Worm (Caenorhabditis elegans): ENCODE results near the gene nhr-274.
A peak's percentile ranks its signal among the peaks of the same experiment; 100 is the strongest.

Gene nhr-274

ce11 chrIV:1657069-1657468 is 12.0 kb upstream of the nhr-274 start:
- TF ChIP-seq mab-9 (GFP tag; IDR thresholded peaks at IDR 0.05), result no peak
- TF ChIP-seq lsy-2 (tag; optimal IDR thresholded peaks at IDR 0.05), result peak in 1 of 2 experiments; percentile 14
- peak; percentile 34 for TF ChIP-seq lin-14 (GFP tag; optimal IDR thresholded peaks at IDR 0.05)
- peak in 1 of 2 experiments; percentile 21 for TF ChIP-seq mdl-1 (tag; optimal IDR thresholded peaks at IDR 0.05)
- TF ChIP-seq ceh-8 (GFP tag; optimal IDR thresholded peaks at IDR 0.05), result no peak
- TF ChIP-seq blmp-1 (tag; optimal IDR thresholded peaks at IDR 0.05), result peak; percentile 28
- TF ChIP-seq efl-1 (optimal IDR thresholded peaks at IDR 0.05), result no peak
- TF ChIP-seq efl-1 (GFP tag; optimal IDR thresholded peaks at IDR 0.05 in 1 of 2), result peak in 1 of 2 experiments; percentile 3
- no peak for TF ChIP-seq hlh-4 (tag; optimal IDR thresholded peaks at IDR 0.05)
- TF ChIP-seq hpl-2 (GFP tag; optimal IDR thresholded peaks at IDR 0.05), result no peak
- peak in 1 of 2 experiments; percentile 25 for TF ChIP-seq lin-35 (GFP tag; optimal IDR thresholded peaks at IDR 0.05)
- no peak for TF ChIP-seq C16A3.4 (tag; optimal IDR thresholded peaks at IDR 0.05)
- no peak for TF ChIP-seq ceh-82 (tag; optimal IDR thresholded peaks at IDR 0.05)
- TF ChIP-seq elt-3 (tag; optimal IDR thresholded peaks at IDR 0.05), result peak in 1 of 6 experiments; percentile 17
- TF ChIP-seq pqm-1 (tag; optimal IDR thresholded peaks at IDR 0.05), result no peak

- no peak for TF ChIP-seq ztf-11 (tag; optimal IDR thresholded peaks at IDR 0.05)
- no peak for TF ChIP-seq rnt-1 (tag; optimal IDR thresholded peaks at IDR 0.05)
- peak; percentile 17 to 65 for TF ChIP-seq lsy-2 (tag; optimal IDR thresholded peaks at IDR 0.05)
- TF ChIP-seq unc-62 (GFP tag; optimal IDR thresholded peaks at IDR 0.05), result no peak
- TF ChIP-seq mdl-1 (tag; optimal IDR thresholded peaks at IDR 0.05), result peak in 1 of 2 experiments; percentile 30
- peak; percentile 24 for TF ChIP-seq nhr-47 (tag; optimal IDR thresholded peaks at IDR 0.05)
- peak; percentile 45 for TF ChIP-seq mep-1 (tag; optimal IDR thresholded peaks at IDR 0.05)
- TF ChIP-seq mab-9 (GFP tag; IDR thresholded peaks at IDR 0.05), result no peak
- no peak for TF ChIP-seq lin-15B (tag; optimal IDR thresholded peaks at IDR 0.05)
- TF ChIP-seq nhr-71 (tag; optimal IDR thresholded peaks at IDR 0.05), result peak; percentile 54
- TF ChIP-seq irx-1 (tag; optimal IDR thresholded peaks at IDR 0.05), result no peak
- TF ChIP-seq lin-13 (GFP tag; optimal IDR thresholded peaks at IDR 0.05), result no peak
- TF ChIP-seq nhr-237 (tag; optimal IDR thresholded peaks at IDR 0.05), result peak; percentile 37
- no peak for TF ChIP-seq F16B12.6 (tag; optimal IDR thresholded peaks at IDR 0.05)
- TF ChIP-seq ets-5 (GFP tag; IDR thresholded peaks at IDR 0.05), result no peak
- TF ChIP-seq ceh-82 (tag; optimal IDR thresholded peaks at IDR 0.05), result peak in 1 of 3 experiments; percentile 21
- no peak for TF ChIP-seq snpc-4 (tag; optimal IDR thresholded peaks at IDR 0.05)
- TF ChIP-seq fkh-4 (tag; optimal IDR thresholded peaks at IDR 0.05; ENCODE audit: borderline replicate concordance), result no peak
- TF ChIP-seq swsn-7 (tag; optimal IDR thresholded peaks at IDR 0.05), result peak; percentile 27
- no peak for TF ChIP-seq sox-4 (tag; optimal IDR thresholded peaks at IDR 0.05)
- TF ChIP-seq dsc-1 (tag; optimal IDR thresholded peaks at IDR 0.05), result no peak
- no peak for TF ChIP-seq sup-37 (GFP tag; optimal IDR thresholded peaks at IDR 0.05)
- TF ChIP-seq zag-1 (tag; optimal IDR thresholded peaks at IDR 0.05), result no peak
- TF ChIP-seq pqm-1 (tag; optimal IDR thresholded peaks at IDR 0.05), result no peak
- TF ChIP-seq ces-1 (GFP tag; optimal IDR thresholded peaks at IDR 0.05), result no peak
- no peak for TF ChIP-seq nhr-84 (tag; optimal IDR thresholded peaks at IDR 0.05)
- TF ChIP-seq nhr-11 (tag; optimal IDR thresholded peaks at IDR 0.05), result no peak
- TF ChIP-seq grh-1 (GFP tag; IDR thresholded peaks at IDR 0.05), result no peak; the same call in 1 of the 2 replicates
- TF ChIP-seq lin-35 (GFP tag; optimal IDR thresholded peaks at IDR 0.05), result peak in 1 of 2 experiments; percentile 63
- no peak for TF ChIP-seq hpl-2 (GFP tag; optimal IDR thresholded peaks at IDR 0.05)
- TF ChIP-seq nhr-12 (tag; optimal IDR thresholded peaks at IDR 0.05), result no peak
- TF ChIP-seq aly-2 (tag; optimal IDR thresholded peaks at IDR 0.05), result no peak
- no peak for TF ChIP-seq tlp-1 (tag; optimal IDR thresholded peaks at IDR 0.05)
- TF ChIP-seq ama-1 (optimal IDR thresholded peaks at IDR 0.05), result no peak
- TF ChIP-seq lin-14 (GFP tag; optimal IDR thresholded peaks at IDR 0.05), result peak; percentile 73
- TF ChIP-seq jun-1 (tag; optimal IDR thresholded peaks at IDR 0.05), result peak; percentile 63
- peak; percentile 11 for TF ChIP-seq tbx-2 (tag; optimal IDR thresholded peaks at IDR 0.05)
- TF ChIP-seq ceh-8 (GFP tag; optimal IDR thresholded peaks at IDR 0.05), result no peak
- TF ChIP-seq vab-15 (tag; optimal IDR thresholded peaks at IDR 0.05), result no peak
- peak; percentile 16 for TF ChIP-seq lir-3 (tag; optimal IDR thresholded peaks at IDR 0.05; ENCODE audit: poor library complexity)
- peak; percentile 77 for TF ChIP-seq nhr-85 (tag)
- TF ChIP-seq unc-30 (tag; optimal IDR thresholded peaks at IDR 0.05), result no peak
- no peak for TF ChIP-seq nhr-28 (tag; optimal IDR thresholded peaks at IDR 0.05)
- peak in 1 of 3 experiments; percentile 25 for TF ChIP-seq dpl-1 (GFP tag; optimal IDR thresholded peaks at IDR 0.05)
- TF ChIP-seq pag-3 (tag; optimal IDR thresholded peaks at IDR 0.05; ENCODE audit: borderline replicate concordance, insufficient read depth), result no peak
These were observed 10.2 kb upstream of the nhr-274 start for ce11 chrIV:1655312-1655711.
